Worm (Caenorhabditis elegans) whole organism, late embryonic: Measurements from ENCODE around the gene dyn-1.

Experiments used
- F13H6.1 ChIP-seq: sonication (generic microtip); optimal IDR thresholded peaks from 2 replicates; lab custom pipeline; 2016; ENCODE audit warnings: missing genetic modification characterization, missing compliant biosample characterization
- K09A11.1 ChIP-seq: sonication (generic microtip); optimal IDR thresholded peaks from 2 replicates; lab custom pipeline; 2017; ENCODE audit warnings: antibody characterized with exemption, mild to moderate bottlenecking, missing genetic modification characterization, missing compliant biosample characterization; ENCODE audit not compliant: insufficient read depth
- T23F11.4 ChIP-seq: fragments of 200-800 bp; sonication (Bioruptor generic); optimal IDR thresholded peaks from 2 replicates; lab custom pipeline; 2018; ENCODE audit warnings: mild to moderate bottlenecking, missing genetic modification characterization, missing compliant biosample characterization
- Y22D7AL.16 ChIP-seq: sonication (generic microtip); optimal IDR thresholded peaks from 2 replicates; lab custom pipeline; 2016; ENCODE audit warnings: missing genetic modification characterization, missing compliant biosample characterization
- ceh-18 ChIP-seq: sonication (generic microtip); optimal IDR thresholded peaks from 2 replicates; lab custom pipeline; 2016; ENCODE audit warnings: missing genetic modification characterization, missing compliant biosample characterization
- ceh-19 ChIP-seq: fragments of 200-800 bp; sonication (Bioruptor generic); optimal IDR thresholded peaks from 2 replicates; lab custom pipeline; 2018; ENCODE audit warnings: mild to moderate bottlenecking, missing genetic modification characterization, missing compliant biosample characterization
- ceh-22 ChIP-seq: sonication (generic microtip); optimal IDR thresholded peaks from 2 replicates; lab custom pipeline; 2017; ENCODE audit warnings: missing biosample characterization, missing genetic modification characterization
- ceh-24 ChIP-seq: sonication (generic microtip); optimal IDR thresholded peaks from 2 replicates; lab custom pipeline; 2016; ENCODE audit warnings: mild to moderate bottlenecking, missing genetic modification characterization, missing compliant biosample characterization
- ceh-31 ChIP-seq: sonication (generic microtip); optimal IDR thresholded peaks from 2 replicates; lab custom pipeline; 2016; ENCODE audit warnings: missing genetic modification characterization, missing compliant biosample characterization
- ceh-34 ChIP-seq: sonication (generic microtip); optimal IDR thresholded peaks from 2 replicates; lab custom pipeline; 2016; ENCODE audit warnings: mild to moderate bottlenecking, missing genetic modification characterization, missing compliant biosample characterization
- ceh-48 ChIP-seq: sonication (generic microtip); optimal IDR thresholded peaks from 2 replicates; lab custom pipeline; 2016; ENCODE audit warnings: missing genetic modification characterization, inconsistent platforms, missing compliant biosample characterization
- che-1 ChIP-seq: sonication (generic microtip); optimal IDR thresholded peaks from 2 replicates; lab custom pipeline; 2016; ENCODE audit warnings: mild to moderate bottlenecking, missing genetic modification characterization, missing compliant biosample characterization
- ets-4 ChIP-seq: sonication (generic microtip); optimal IDR thresholded peaks from 2 replicates; lab custom pipeline; 2016; ENCODE audit warnings: missing genetic modification characterization, missing compliant biosample characterization
- gmeb-2 ChIP-seq: sonication (generic microtip); optimal IDR thresholded peaks from 2 replicates; lab custom pipeline; 2016; ENCODE audit warnings: missing genetic modification characterization, inconsistent platforms, missing compliant biosample characterization
- hlh-30 ChIP-seq: sonication (generic microtip); optimal IDR thresholded peaks from 2 replicates; lab custom pipeline; 2017; ENCODE audit warnings: antibody characterized with exemption, missing genetic modification characterization, missing compliant biosample characterization; ENCODE audit not compliant: insufficient read depth
- lim-6 ChIP-seq: sonication (generic microtip); optimal IDR thresholded peaks from 2 replicates; lab custom pipeline; 2016; ENCODE audit warnings: missing genetic modification characterization, missing compliant biosample characterization
- nfya-1 ChIP-seq: sonication (generic microtip); optimal IDR thresholded peaks from 2 replicates; lab custom pipeline; 2017; ENCODE audit warnings: missing genetic modification characterization, mild to moderate bottlenecking, missing compliant biosample characterization, antibody characterized with exemption, moderate library complexity
- nhr-232 ChIP-seq: sonication (generic microtip); optimal IDR thresholded peaks from 2 replicates; lab custom pipeline; 2016; ENCODE audit warnings: missing genetic modification characterization, missing compliant biosample characterization
- odd-2 ChIP-seq: sonication (generic microtip); optimal IDR thresholded peaks from 2 replicates; lab custom pipeline; 2017; ENCODE audit warnings: antibody characterized with exemption, mild to moderate bottlenecking, missing genetic modification characterization, missing compliant biosample characterization
- pag-3 ChIP-seq: sonication (generic microtip); optimal IDR thresholded peaks from 2 replicates; lab custom pipeline; 2016; ENCODE audit warnings: missing compliant biosample characterization, missing genetic modification characterization, borderline replicate concordance
- pat-9 ChIP-seq: fragments of 200-800 bp; sonication (Bioruptor generic); optimal IDR thresholded peaks from 2 replicates; lab custom pipeline; 2018; ENCODE audit warnings: mild to moderate bottlenecking, missing genetic modification characterization, moderate library complexity, missing compliant biosample characterization
- pha-2 ChIP-seq: sonication (generic microtip); optimal IDR thresholded peaks from 2 replicates; lab custom pipeline; 2017; ENCODE audit warnings: mild to moderate bottlenecking, missing genetic modification characterization, missing compliant biosample characterization
- pros-1 ChIP-seq: fragments of 150-350 bp; optimal IDR thresholded peaks from 2 replicates; lab custom pipeline; 2014; ENCODE audit warnings: missing biosample characterization, missing genetic modification reagents, missing genetic modification characterization
- sdc-2 ChIP-seq: sonication (generic microtip); optimal IDR thresholded peaks from 2 replicates; lab custom pipeline; 2016; ENCODE audit warnings: missing genotype, missing genetic modification characterization, missing compliant biosample characterization
- sox-2 ChIP-seq: fragments of 200-800 bp; sonication (Bioruptor generic); IDR thresholded peaks from 2 replicates; pipeline ENCODE4 v1.3.6; 2022; ENCODE audit warnings: missing genetic modification reagents, missing genetic modification characterization, missing compliant biosample characterization
- syd-9 ChIP-seq: sonication (generic microtip); optimal IDR thresholded peaks from 2 replicates; lab custom pipeline; 2016; ENCODE audit warnings: mild to moderate bottlenecking, missing genetic modification characterization, moderate library complexity, missing compliant biosample characterization
- tbx-2 ChIP-seq: sonication (generic microtip); optimal IDR thresholded peaks from 2 replicates; lab custom pipeline; 2016; ENCODE audit warnings: missing genetic modification characterization, missing compliant biosample characterization
- tbx-7 ChIP-seq: sonication (generic microtip); optimal IDR thresholded peaks from 2 replicates; lab custom pipeline; 2016; ENCODE audit warnings: missing genotype, missing genetic modification characterization, missing compliant biosample characterization
- ttx-3 ChIP-seq: sonication (generic microtip); optimal IDR thresholded peaks from 2 replicates; lab custom pipeline; 2016; ENCODE audit warnings: missing genetic modification reagents, missing genetic modification characterization, missing compliant biosample characterization
- unc-3 ChIP-seq, 2 experiments: fragments of 200-800 bp in 1 of 2; sonication (Bioruptor generic) in 1 of 2; sonication (generic microtip) in 1 of 2; conservative IDR thresholded peaks in 1 of 2; optimal IDR thresholded peaks in 1 of 2; 2 replicates each; pipeline versions ENCODE4 v1.3.6 to Lab custom; 2016 to 2022; ENCODE audit warnings: missing compliant biosample characterization in 2 of 2, missing genetic modification characterization in 2 of 2, missing genetic modification reagents in 1 of 2
- unc-42 ChIP-seq: sonication (generic microtip); optimal IDR thresholded peaks from 2 replicates; lab custom pipeline; 2016; ENCODE audit warnings: missing genotype, missing genetic modification characterization, missing compliant biosample characterization
- unc-55 ChIP-seq: sonication (generic microtip); optimal IDR thresholded peaks from 2 replicates; lab custom pipeline; 2017; ENCODE audit warnings: missing biosample characterization, missing genetic modification reagents, missing genetic modification characterization
- unc-86 ChIP-seq: sonication (generic microtip); optimal IDR thresholded peaks from 2 replicates; lab custom pipeline; 2016; ENCODE audit warnings: missing genetic modification characterization, missing compliant biosample characterization
- zip-5 ChIP-seq: sonication (generic microtip); optimal IDR thresholded peaks from 2 replicates; lab custom pipeline; 2016; ENCODE audit warnings: missing genetic modification characterization, missing compliant biosample characterization

The dyn-1 gene

ce11 chrX:15557849-15558248 is 10.8 kb upstream of the dyn-1 start, which contains the start of gene lron-3:
lron-3 (minus strand) TSS chrX:15557949.
- no peak for TF ChIP-seq tbx-2 (tag; lab: Kevin White, UChicago)
- no peak for TF ChIP-seq K09A11.1 (tag; lab: Kevin White, UChicago)
- TF ChIP-seq pat-9 (tag; lab: Kevin White, UChicago) = no peak
- TF ChIP-seq syd-9 = no peak
- no peak for TF ChIP-seq che-1
- no peak for TF ChIP-seq tbx-7 (tag; lab: Kevin White, UChicago)
- no peak for TF ChIP-seq F13H6.1 (tag; lab: Kevin White, UChicago)
- no peak for TF ChIP-seq odd-2
- no peak for TF ChIP-seq sdc-2

DNA sequence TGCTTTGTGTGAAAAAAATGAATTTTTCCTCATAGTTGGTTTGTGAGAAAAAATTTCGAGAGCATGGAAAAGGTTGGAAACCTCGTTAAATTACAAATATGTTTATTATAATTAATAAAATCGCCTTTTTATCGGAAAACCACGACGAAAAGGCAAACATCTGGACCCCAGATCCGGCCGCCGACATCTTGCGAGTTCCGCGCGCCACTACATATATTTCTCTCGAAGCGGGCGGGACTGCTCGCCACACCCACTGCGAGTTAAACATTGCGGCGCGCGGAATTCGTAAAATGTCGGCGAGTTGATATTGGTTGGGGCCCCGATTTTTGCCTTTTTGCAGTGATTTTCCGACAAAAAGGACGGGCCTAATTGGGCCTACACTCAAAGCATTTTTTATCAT is 9.2 kb upstream of the dyn-1 start:
- TF ChIP-seq Y22D7AL.16 (no peak), tbx-7 (tag; lab: Kevin White, UChicago) (no peak), ceh-22 (tag; lab: Kevin White, UChicago) (no peak), K09A11.1 (tag; lab: Kevin White, UChicago) (no peak), odd-2 (no peak), sox-2 (GFP tag; lab: Robert Waterston, UW) (no peak), unc-55 (GFP tag; lab: Kevin White, UChicago) (no peak), hlh-30 (no peak), ceh-18 (tag; lab: Kevin White, UChicago) (no peak), ttx-3 (tag; lab: Kevin White, UChicago) (no peak), pag-3 (no peak), pat-9 (tag; lab: Kevin White, UChicago) (no peak), ceh-48 (tag; lab: Kevin White, UChicago) (no peak), ceh-24 (no peak), unc-86 (tag; lab: Kevin White, UChicago) (no peak), gmeb-2 (tag; lab: Kevin White, UChicago) (no peak), ceh-31 (tag; lab: Kevin White, UChicago) (no peak), T23F11.4 (no peak)

ce11 chrX:15564338-15564737 is 4.4 kb upstream of the dyn-1 start:
- TF ChIP-seq unc-42 (tag; lab: Kevin White, UChicago) (no peak), zip-5 (tag; lab: Kevin White, UChicago) (no peak), ceh-18 (tag; lab: Kevin White, UChicago) (no peak), pha-2 (no peak), ets-4 (tag; lab: Kevin White, UChicago) (no peak)

ce11 chrX:15566640-15567039 is 2.0 kb upstream of the dyn-1 start:
- TF ChIP-seq unc-42 (tag; lab: Kevin White, UChicago) (peak; percentile 51), unc-3 (GFP tag; conservative IDR thresholded peaks at IDR 0.05; lab: Robert Waterston, UW) (no peak; the same call in 1 of the 2 replicates), unc-3 (tag; optimal IDR thresholded peaks at IDR 0.05; lab: Kevin White, UChicago) (peak; percentile 15), ceh-18 (tag; lab: Kevin White, UChicago) (peak; percentile 37), ceh-19 (GFP tag; lab: Kevin White, UChicago) (peak; percentile 5), ceh-31 (tag; lab: Kevin White, UChicago) (peak; percentile 70), ceh-48 (tag; lab: Kevin White, UChicago) (peak; percentile 86), lim-6 (tag; lab: Kevin White, UChicago) (no peak), nhr-232 (tag; lab: Kevin White, UChicago) (no peak), syd-9 (peak; percentile 12), tbx-2 (tag; lab: Kevin White, UChicago) (peak; percentile 68), pros-1 (tag; lab: Kevin White, UChicago) (peak; percentile 0), ceh-34 (peak; percentile 12), nfya-1 (tag; lab: Kevin White, UChicago) (peak; percentile 25), ceh-24 (no peak)
